Fruit fly (Drosophila melanogaster) whole organism, embryonic: ENCODE results near the gene red.
A peak's percentile ranks its signal among the peaks of the same experiment; 100 is the strongest.

Experiments
- CG10274 ChIP-seq: fragments of 200-800 bp; sonication (Bioruptor generic); optimal IDR thresholded peaks from 3 replicates; lab custom pipeline; 2017; ENCODE audit warnings: missing biosample characterization, mild to moderate bottlenecking, missing genetic modification characterization
- CG11247 ChIP-seq: fragments of 200-800 bp; sonication (Bioruptor generic); IDR thresholded peaks from 2 replicates; pipeline ENCODE4 v1.3.6; 2022; ENCODE audit warnings: missing biosample characterization, missing genetic modification characterization
- CG11695 ChIP-seq: fragments of 200-800 bp; sonication (Bioruptor generic); IDR thresholded peaks from 3 replicates; pipeline ENCODE4 v1.3.6; 2022; ENCODE audit warnings: missing biosample characterization, missing genetic modification characterization
- CG1233 ChIP-seq: fragments of 200-800 bp; sonication (Bioruptor generic); optimal IDR thresholded peaks from 4 replicates; lab custom pipeline; 2018; ENCODE audit warnings: missing biosample characterization, mild to moderate bottlenecking, missing genetic modification characterization
- CG12391 ChIP-seq: fragments of 200-800 bp; sonication (Bioruptor generic); optimal IDR thresholded peaks from 3 replicates; lab custom pipeline; 2018; ENCODE audit warnings: missing biosample characterization, mild to moderate bottlenecking, missing genetic modification characterization, moderate library complexity
- CG14441 ChIP-seq: fragments of 200-800 bp; sonication (Bioruptor generic); IDR thresholded peaks from 2 replicates; pipeline ENCODE4 v1.3.6; 2022; ENCODE audit warnings: missing biosample characterization, missing genetic modification characterization
- CG14667 ChIP-seq: fragments of 200-800 bp; sonication (Bioruptor generic); IDR thresholded peaks from 2 replicates; pipeline ENCODE4 v1.3.6; 2022; ENCODE audit warnings: missing biosample characterization, missing genetic modification characterization
- CG15514 ChIP-seq: fragments of 200-800 bp; sonication (Bioruptor generic); optimal IDR thresholded peaks from 3 replicates; lab custom pipeline; 2017; ENCODE audit warnings: missing biosample characterization, missing genetic modification characterization, mild to moderate bottlenecking, moderate library complexity, missing genetic modification reagents
- CG16863 ChIP-seq: fragments of 200-800 bp; sonication (Bioruptor generic); optimal IDR thresholded peaks from 3 replicates; lab custom pipeline; 2016; ENCODE audit warnings: missing biosample characterization, missing genetic modification characterization
- CG17328 ChIP-seq: fragments of 200-800 bp; sonication (Bioruptor generic); IDR thresholded peaks from 2 replicates; pipeline ENCODE4 v1.3.6; 2022; ENCODE audit warnings: missing biosample characterization, missing genetic modification characterization
- CG17359 ChIP-seq: fragments of 200-800 bp; sonication (Bioruptor generic); optimal IDR thresholded peaks from 3 replicates; lab custom pipeline; 2018; ENCODE audit warnings: missing biosample characterization, mild to moderate bottlenecking, missing genetic modification characterization, moderate library complexity
- CG18599 ChIP-seq: fragments of 200-800 bp; sonication (Bioruptor generic); optimal IDR thresholded peaks from 3 replicates; lab custom pipeline; 2017; ENCODE audit warnings: missing biosample characterization, missing genetic modification characterization, mild to moderate bottlenecking, moderate library complexity, missing genetic modification reagents
- CG3065 ChIP-seq: fragments of 200-800 bp; sonication (Bioruptor generic); optimal IDR thresholded peaks from 2 replicates; lab custom pipeline; 2016; ENCODE audit warnings: missing biosample characterization, missing genetic modification characterization
- CG6854 ChIP-seq: fragments of 200-800 bp; sonication (Bioruptor generic); optimal IDR thresholded peaks from 3 replicates; lab custom pipeline; 2017; ENCODE audit warnings: missing biosample characterization, mild to moderate bottlenecking, missing genetic modification characterization
- CG7556 ChIP-seq: fragments of 200-800 bp; sonication (Bioruptor generic); optimal IDR thresholded peaks from 2 replicates; lab custom pipeline; 2017; ENCODE audit warnings: missing biosample characterization, mild to moderate bottlenecking, missing genetic modification characterization
- CG8089 ChIP-seq: fragments of 200-800 bp; sonication (Bioruptor generic); optimal IDR thresholded peaks from 3 replicates; lab custom pipeline; 2016; ENCODE audit warnings: missing biosample characterization, missing genetic modification characterization
- CG9817 ChIP-seq: fragments of 200-800 bp; sonication (Bioruptor generic); optimal IDR thresholded peaks from 2 replicates; lab custom pipeline; 2018; ENCODE audit warnings: missing biosample characterization, mild to moderate bottlenecking, missing genetic modification characterization, moderate library complexity
- Dll ChIP-seq: fragments of 200-800 bp; sonication (Bioruptor generic); IDR thresholded peaks from 4 replicates; pipeline ENCODE4 v1.3.6; 2022; ENCODE audit warnings: missing biosample characterization, missing genetic modification characterization; ENCODE audit not compliant: partially characterized antibody
- Drgx ChIP-seq: fragments of 200-800 bp; sonication (Bioruptor generic); IDR thresholded peaks from 2 replicates; pipeline ENCODE4 v1.3.6; 2022; ENCODE audit warnings: missing biosample characterization, missing genetic modification characterization
- Fer1 ChIP-seq: fragments of 200-800 bp; sonication (Bioruptor generic); optimal IDR thresholded peaks from 2 replicates; lab custom pipeline; 2017; ENCODE audit warnings: missing biosample characterization, mild to moderate bottlenecking, missing genetic modification characterization
- H15 ChIP-seq: fragments of 200-800 bp; sonication (Bioruptor generic); IDR thresholded peaks from 3 replicates; pipeline ENCODE4 v1.3.6; 2022; ENCODE audit warnings: missing biosample characterization, missing genetic modification characterization
- HLH3B ChIP-seq: fragments of 200-800 bp; sonication (Bioruptor generic); IDR thresholded peaks from 2 replicates; pipeline ENCODE4 v1.3.6; 2022; ENCODE audit warnings: missing biosample characterization, missing genetic modification characterization
- Mes4 ChIP-seq: fragments of 200-800 bp; sonication (Bioruptor generic); optimal IDR thresholded peaks from 2 replicates; lab custom pipeline; 2016; ENCODE audit warnings: missing biosample characterization, missing genetic modification characterization
- PHDP ChIP-seq: fragments of 200-800 bp; sonication (Bioruptor generic); optimal IDR thresholded peaks from 3 replicates; lab custom pipeline; 2018; ENCODE audit warnings: missing biosample characterization, mild to moderate bottlenecking, missing genetic modification characterization, moderate library complexity
- Ptx1 ChIP-seq: fragments of 200-800 bp; sonication (Bioruptor generic); IDR thresholded peaks from 2 replicates; pipeline ENCODE4 v1.3.6; 2022; ENCODE audit warnings: missing biosample characterization, missing genetic modification characterization
- Rfx ChIP-seq: fragments of 200-800 bp; sonication (Bioruptor generic); IDR thresholded peaks from 2 replicates; pipeline ENCODE4 v1.3.6; 2022; ENCODE audit warnings: missing biosample characterization, missing genetic modification characterization
- Xbp1 ChIP-seq: fragments of 200-800 bp; sonication (Bioruptor generic); optimal IDR thresholded peaks from 3 replicates; lab custom pipeline; 2016; ENCODE audit warnings: missing biosample characterization, mild to moderate bottlenecking, missing genetic modification characterization
- cato ChIP-seq: fragments of 200-800 bp; sonication (Bioruptor generic); optimal IDR thresholded peaks from 2 replicates; lab custom pipeline; 2016; ENCODE audit warnings: missing biosample characterization, missing genetic modification characterization, borderline replicate concordance
- cg ChIP-seq: fragments of 200-800 bp; sonication (Bioruptor generic); optimal IDR thresholded peaks from 3 replicates; lab custom pipeline; 2019; ENCODE audit warnings: missing biosample characterization, mild to moderate bottlenecking, missing genetic modification characterization, moderate library complexity
- cwo ChIP-seq: fragments of 200-800 bp; sonication (Bioruptor generic); optimal IDR thresholded peaks from 3 replicates; lab custom pipeline; 2017; ENCODE audit warnings: missing biosample characterization, missing genetic modification characterization, mild to moderate bottlenecking, moderate library complexity, missing genetic modification reagents
- dmrt11E ChIP-seq: fragments of 200-800 bp; sonication (Bioruptor generic); optimal IDR thresholded peaks from 3 replicates; lab custom pipeline; 2018; ENCODE audit warnings: missing biosample characterization, mild to moderate bottlenecking, missing genetic modification characterization, moderate library complexity
- emc ChIP-seq: fragments of 200-800 bp; sonication (Bioruptor generic); optimal IDR thresholded peaks from 2 replicates; lab custom pipeline; 2016; ENCODE audit warnings: missing biosample characterization, missing genetic modification characterization
- ftz-f1 ChIP-seq: fragments of 200-800 bp; sonication (Bioruptor generic); optimal IDR thresholded peaks from 2 replicates; lab custom pipeline; 2016; ENCODE audit warnings: missing biosample characterization, missing genetic modification characterization
- gce ChIP-seq: fragments of 200-800 bp; sonication (Bioruptor generic); IDR thresholded peaks from 3 replicates; pipeline ENCODE4 v1.3.6; 2022; ENCODE audit warnings: missing biosample characterization, missing genetic modification characterization
- grau ChIP-seq: fragments of 200-800 bp; optimal IDR thresholded peaks from 3 replicates; lab custom pipeline; 2019; ENCODE audit warnings: missing biosample characterization, mild to moderate bottlenecking, missing genetic modification characterization, moderate library complexity
- her ChIP-seq: fragments of 200-800 bp; sonication (Bioruptor generic); optimal IDR thresholded peaks from 2 replicates; lab custom pipeline; 2016; ENCODE audit warnings: missing biosample characterization, missing genetic modification characterization
- lab ChIP-seq: fragments of 200-800 bp; sonication (Bioruptor generic); optimal IDR thresholded peaks from 3 replicates; lab custom pipeline; 2017; ENCODE audit warnings: missing biosample characterization, missing genetic modification characterization, mild to moderate bottlenecking, moderate library complexity, missing genetic modification reagents
- lola ChIP-seq, 3 experiments: fragments of >200 bp in 2 of 3; fragments of 200-800 bp in 1 of 3; sonication (Bioruptor generic) in 1 of 3; optimal IDR thresholded peaks; 2 replicates each; lab custom pipeline; 2017 to 2019; ENCODE audit warnings: missing biosample characterization in 3 of 3, missing genetic modification characterization in 3 of 3, mild to moderate bottlenecking in 1 of 3, moderate library complexity in 1 of 3
- nau ChIP-seq: fragments of 200-800 bp; sonication (Bioruptor generic); optimal IDR thresholded peaks from 3 replicates; lab custom pipeline; 2017; ENCODE audit warnings: missing biosample characterization, mild to moderate bottlenecking, missing genetic modification characterization, missing genetic modification reagents
- nerfin-2 ChIP-seq: fragments of 200-800 bp; sonication (Bioruptor generic); IDR thresholded peaks from 2 replicates; pipeline ENCODE4 v1.3.6; 2022; ENCODE audit warnings: missing biosample characterization, missing genetic modification characterization; ENCODE audit not compliant: partially characterized antibody
- odd ChIP-seq: fragments of 200-800 bp; sonication (Bioruptor generic); optimal IDR thresholded peaks from 2 replicates; lab custom pipeline; 2017; ENCODE audit warnings: missing biosample characterization, mild to moderate bottlenecking, missing genetic modification characterization
- org-1 ChIP-seq: fragments of 200-800 bp; sonication (Bioruptor generic); optimal IDR thresholded peaks from 2 replicates; lab custom pipeline; 2017; ENCODE audit warnings: missing biosample characterization, missing genetic modification characterization
- phol ChIP-seq: fragments of 200-800 bp; sonication (Bioruptor generic); optimal IDR thresholded peaks from 3 replicates; lab custom pipeline; 2018; ENCODE audit warnings: missing biosample characterization, mild to moderate bottlenecking, missing genetic modification characterization, moderate library complexity
- sqz ChIP-seq: fragments of 200-800 bp; sonication (Bioruptor generic); optimal IDR thresholded peaks from 3 replicates; lab custom pipeline; 2018; ENCODE audit warnings: missing biosample characterization, mild to moderate bottlenecking, missing genetic modification characterization
- stwl ChIP-seq: fragments of 200-800 bp; sonication (Bioruptor generic); optimal IDR thresholded peaks from 3 replicates; lab custom pipeline; 2018; ENCODE audit warnings: missing biosample characterization, mild to moderate bottlenecking, missing genetic modification characterization, moderate library complexity
- sug ChIP-seq: fragments of 200-800 bp; optimal IDR thresholded peaks from 2 replicates; lab custom pipeline; 2019; ENCODE audit warnings: missing biosample characterization, mild to moderate bottlenecking, missing genetic modification characterization, moderate library complexity
- tgo ChIP-seq: fragments of 200-800 bp; sonication (Bioruptor generic); IDR thresholded peaks from 3 replicates; pipeline ENCODE4 v1.3.6; 2022; ENCODE audit warnings: missing biosample characterization, missing genetic modification characterization
- wor ChIP-seq: fragments of 200-800 bp; sonication (Bioruptor generic); IDR thresholded peaks from 2 replicates; pipeline ENCODE4 v1.3.6; 2022; ENCODE audit warnings: missing biosample characterization, missing genetic modification characterization

red gene

dm6 chr3R:14289958-14290835 is 1.3 kb downstream of the red start (continued):
- TF ChIP-seq Ptx1 (GFP tag; lab: Robert Waterston, UW) (no peak), CG15514 (GFP tag; lab: Kevin White, UChicago) (peak; percentile 21), CG9817 (tag; lab: Kevin White, UChicago) (peak; percentile 19), emc (no peak), cwo (GFP tag; lab: Kevin White, UChicago) (peak; percentile 28), sqz (peak; percentile 48), CG10274 (GFP tag; lab: Kevin White, UChicago) (no peak), CG14667 (GFP tag; lab: Robert Waterston, UW) (no peak), dmrt11E (no peak), CG18599 (peak; percentile 51), CG11247 (GFP tag; lab: Robert Waterston, UW) (no peak), CG1233 (GFP tag; lab: Kevin White, UChicago) (peak; percentile 20), org-1 (peak; percentile 14), Xbp1 (GFP tag; lab: Kevin White, UChicago) (peak; percentile 24), her (no peak), CG14441 (GFP tag; lab: Robert Waterston, UW) (0 out of 2 replicates have a peak, but pooled peaks have one; percentile 19), gce (GFP tag; lab: Robert Waterston, UW) (no peak), Fer1 (GFP tag; lab: Kevin White, UChicago) (peak; percentile 61), cg (GFP tag; lab: Kevin White, UChicago) (peak; percentile 28), CG17328 (GFP tag; lab: Robert Waterston, UW) (0 out of 2 replicates have a peak, but pooled peaks have one; percentile 7), sug (tag; lab: Kevin White, UChicago) (peak; percentile 10), Dll (GFP tag; lab: Robert Waterston, UW) (no peak), CG12391 (peak; percentile 23), CG3065 (no peak), cato (GFP tag; lab: Kevin White, UChicago) (no peak), phol (tag; lab: Kevin White, UChicago) (peak; percentile 35), grau (tag; lab: Kevin White, UChicago) (peak; percentile 82), PHDP (tag; lab: Kevin White, UChicago) (peak; percentile 7), Mes4 (no peak), CG7556 (GFP tag; lab: Kevin White, UChicago) (peak; percentile 28), tgo (peak; percentile 19; the same call in 1 of the 3 replicates), CG6854 (GFP tag; lab: Kevin White, UChicago) (no peak), CG17359 (peak; percentile 11), CG11695 (no peak), nau (GFP tag; lab: Kevin White, UChicago) (no peak), wor (GFP tag; lab: Robert Waterston, UW) (no peak), HLH3B (GFP tag; lab: Robert Waterston, UW) (no peak), CG16863 (no peak), CG8089 (GFP tag; lab: Kevin White, UChicago) (no peak), H15 (GFP tag; lab: Robert Waterston, UW) (no peak), stwl (tag; lab: Kevin White, UChicago) (no peak), Rfx (peak; percentile 29), nerfin-2 (no peak), ftz-f1 (GFP tag; lab: Kevin White, UChicago) (no peak), lola (GFP tag; optimal IDR thresholded peaks at IDR 0.05; lab: Kevin White, UChicago) (no peak), Drgx (GFP tag; lab: Robert Waterston, UW) (peak; percentile 25; the same call in 1 of the 2 replicates), lab (peak; percentile 48), odd (peak; percentile 4)
